Worm (Caenorhabditis elegans): Measurements from ENCODE around the gene rpn-3.

The rpn-3 gene

DNA sequence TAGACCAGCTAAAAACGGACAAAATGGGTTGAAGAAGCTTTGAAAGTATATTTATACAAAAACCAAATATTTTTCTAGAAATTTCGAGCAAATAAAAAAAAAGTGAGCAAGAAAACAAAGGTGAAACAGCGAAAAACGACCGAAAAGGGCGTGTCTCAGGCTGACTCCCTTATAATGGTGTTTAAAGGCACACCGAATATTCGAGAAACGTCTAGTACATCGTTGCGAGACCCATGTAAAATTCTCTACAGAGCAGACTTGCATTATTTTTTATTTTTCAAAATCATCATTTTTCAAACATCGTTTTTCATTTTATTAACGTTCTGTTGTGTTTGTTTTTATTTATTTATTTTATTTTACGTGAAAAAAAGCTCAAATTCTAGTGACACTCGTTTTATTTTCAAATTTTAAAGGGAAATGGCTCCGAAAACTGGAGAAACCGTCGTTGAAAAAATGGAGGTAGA is at the start of gene rpn-3 (continued):
- TF ChIP-seq mec-3 (tag; optimal IDR thresholded peaks at IDR 0.05; ENCODE audit: borderline replicate concordance) (no peak), ceh-22 (tag; optimal IDR thresholded peaks at IDR 0.05) (no peak), ceh-45 (GFP tag; IDR thresholded peaks at IDR 0.05) (no peak), F13H6.1 (tag; optimal IDR thresholded peaks at IDR 0.05) (peak; percentile 22), hlh-15 (tag; optimal IDR thresholded peaks at IDR 0.05) (no peak), pax-1 (tag; optimal IDR thresholded peaks at IDR 0.05) (peak; percentile 97), npax-4 (tag; optimal IDR thresholded peaks at IDR 0.05) (no peak), odd-2 (tag; optimal IDR thresholded peaks at IDR 0.05) (no peak), lim-6 (tag; optimal IDR thresholded peaks at IDR 0.05) (no peak), pha-2 (tag; optimal IDR thresholded peaks at IDR 0.05) (no peak), dmd-4 (tag; optimal IDR thresholded peaks at IDR 0.05; ENCODE audit: borderline replicate concordance) (no peak), che-1 (tag; optimal IDR thresholded peaks at IDR 0.05) (no peak), hlh-30 (tag; optimal IDR thresholded peaks at IDR 0.05; ENCODE audit: insufficient read depth) (peak; percentile 46), sox-2 (GFP tag; IDR thresholded peaks at IDR 0.05) (no peak; the same call in 1 of the 2 replicates), unc-86 (tag; optimal IDR thresholded peaks at IDR 0.05) (peak; percentile 66), zip-5 (tag; optimal IDR thresholded peaks at IDR 0.05) (no peak)

DNA sequence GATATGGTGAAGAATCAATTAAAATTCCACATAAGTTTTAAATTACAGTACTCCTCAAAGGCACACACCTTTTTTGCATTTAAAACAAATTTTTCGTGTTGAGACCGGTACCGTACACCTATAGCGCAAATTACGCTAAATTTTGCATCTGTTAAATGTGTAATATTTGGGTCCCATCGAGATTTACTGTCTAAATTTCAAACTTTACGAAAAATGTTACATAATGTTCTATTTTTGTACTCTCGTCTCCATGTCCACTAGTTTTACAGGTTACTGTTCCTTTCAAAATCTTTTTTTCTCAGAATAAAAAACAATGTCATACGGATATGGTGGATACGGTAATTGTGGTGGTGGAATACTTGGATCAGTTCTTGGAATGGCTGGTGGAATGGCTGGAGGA is 48.7 kb upstream of the rpn-3 start, which contains the start of gene ZK353.2:
Gene ZK353.2, plus strand, starts transcription at position 301 of the 400 bp plus-strand sequence.
- TF ChIP-seq hlh-13 (GFP tag; optimal IDR thresholded peaks at IDR 0.05) (no peak), ceh-6 (GFP tag; optimal IDR thresholded peaks at IDR 0.05) (no peak), T23F11.4 (GFP tag; optimal IDR thresholded peaks at IDR 0.05) (no peak), ceh-24 (tag; optimal IDR thresholded peaks at IDR 0.05) (no peak), dve-1 (tag; optimal IDR thresholded peaks at IDR 0.05) (no peak), hlh-6 (tag; optimal IDR thresholded peaks at IDR 0.05) (no peak), unc-42 (tag; optimal IDR thresholded peaks at IDR 0.05) (no peak), ceh-22 (tag; optimal IDR thresholded peaks at IDR 0.05) (no peak), ceh-30 (tag; optimal IDR thresholded peaks at IDR 0.05) (no peak), tbx-2 (tag; optimal IDR thresholded peaks at IDR 0.05) (no peak), nfya-1 (tag; optimal IDR thresholded peaks at IDR 0.05) (no peak), pat-9 (tag; optimal IDR thresholded peaks at IDR 0.05) (no peak), zip-5 (tag; optimal IDR thresholded peaks at IDR 0.05) (no peak), hlh-8 (tag; optimal IDR thresholded peaks at IDR 0.05) (no peak), madf-2 (tag; optimal IDR thresholded peaks at IDR 0.05) (no peak), nhr-11 (tag; optimal IDR thresholded peaks at IDR 0.05) (no peak), ahr-1 (tag; optimal IDR thresholded peaks at IDR 0.05) (no peak)

DNA sequence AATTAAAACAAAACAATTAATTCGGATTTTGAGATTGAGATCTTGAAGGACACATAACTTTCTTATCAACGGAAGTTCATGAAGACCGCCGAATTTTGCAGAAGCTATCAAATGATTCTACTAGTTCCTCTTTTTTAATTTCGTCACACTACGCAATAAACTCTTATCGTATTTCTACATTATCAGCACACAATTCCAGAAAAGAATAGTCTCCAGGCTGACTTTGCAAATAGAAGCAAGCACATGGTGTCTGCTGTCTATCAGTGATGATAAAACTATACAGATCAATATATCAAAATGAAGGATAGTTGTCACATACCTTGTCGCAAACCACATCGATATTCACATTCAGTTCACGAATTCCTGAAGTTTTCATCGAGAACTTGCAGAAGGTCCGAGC is 46.7 kb upstream of the rpn-3 start:
- no peak for TF ChIP-seq ceh-30 (tag; optimal IDR thresholded peaks at IDR 0.05)
- no peak for TF ChIP-seq pha-4 (tag; optimal IDR thresholded peaks at IDR 0.05)
- no peak for TF ChIP-seq zip-5 (tag; optimal IDR thresholded peaks at IDR 0.05)
- no peak for TF ChIP-seq pax-1 (tag; optimal IDR thresholded peaks at IDR 0.05)
- peak; percentile 66 for TF ChIP-seq elt-2 (tag; optimal IDR thresholded peaks at IDR 0.05)
- no peak for TF ChIP-seq ceh-24 (tag; optimal IDR thresholded peaks at IDR 0.05)
- TF ChIP-seq hlh-30 (tag; optimal IDR thresholded peaks at IDR 0.05; ENCODE audit: insufficient read depth), result no peak
- TF ChIP-seq ceh-2 (tag; optimal IDR thresholded peaks at IDR 0.05), result no peak

DNA sequence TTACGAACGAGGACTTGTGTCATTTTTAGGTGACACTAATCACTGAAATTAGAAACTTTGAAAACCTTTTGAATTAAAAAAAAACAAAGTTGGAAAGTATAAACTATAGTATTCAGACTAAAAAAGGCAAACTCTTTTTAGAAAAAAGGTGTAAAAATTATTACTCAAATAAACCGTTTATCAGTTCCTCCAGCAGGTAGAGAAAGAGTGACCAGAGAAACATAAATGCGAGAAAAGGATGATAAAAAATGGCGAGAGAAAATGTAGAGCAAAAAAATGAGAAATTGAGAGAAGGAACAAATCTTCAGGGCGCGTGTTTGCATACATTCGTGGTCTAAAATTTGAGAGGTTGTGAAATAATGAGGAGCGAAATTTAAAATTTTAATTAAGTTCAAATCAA is 45.3 kb upstream of the rpn-3 start, which contains the start of gene lap-1:
Gene lap-1, minus strand, starts transcription at position 42 of the 400 bp plus-strand sequence.
- no peak for TF ChIP-seq pqm-1 (tag; optimal IDR thresholded peaks at IDR 0.05)

DNA sequence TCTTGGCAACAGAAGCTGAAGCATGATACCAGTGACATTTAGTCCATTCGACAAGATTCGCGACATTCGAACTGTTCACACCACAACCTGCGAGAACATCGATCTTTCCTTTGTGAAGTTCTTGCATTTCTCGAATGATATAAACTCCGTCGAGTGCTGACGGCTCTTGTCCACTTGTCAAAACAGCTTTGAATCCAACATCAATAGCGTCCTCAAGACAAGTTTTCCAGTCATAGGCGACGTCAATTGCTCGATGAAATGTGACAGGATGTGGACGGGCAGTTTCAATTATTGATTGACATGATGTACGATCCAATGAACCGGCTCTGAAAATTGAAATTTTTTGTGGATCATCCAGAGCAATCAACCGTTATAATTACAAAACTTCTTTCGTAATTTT is 44.5 kb upstream of the rpn-3 start:
- no peak for TF ChIP-seq eyg-1 (tag; optimal IDR thresholded peaks at IDR 0.05)
- no peak for TF ChIP-seq dve-1 (tag; optimal IDR thresholded peaks at IDR 0.05)
- no peak for TF ChIP-seq ceh-18 (tag; optimal IDR thresholded peaks at IDR 0.05)
- no peak for TF ChIP-seq ztf-16 (tag; optimal IDR thresholded peaks at IDR 0.05)
- TF ChIP-seq ceh-31 (tag; optimal IDR thresholded peaks at IDR 0.05), result no peak
- no peak for TF ChIP-seq hlh-13 (GFP tag; optimal IDR thresholded peaks at IDR 0.05)
- no peak for TF ChIP-seq hlh-30 (tag; optimal IDR thresholded peaks at IDR 0.05; ENCODE audit: insufficient read depth)
- no peak for TF ChIP-seq ceh-14 (tag; optimal IDR thresholded peaks at IDR 0.05)
